Fruit fly (Drosophila melanogaster) whole organism, prepupa: ENCODE measurements around the gene CG17650.

Experiments
- CG11762 ChIP-seq: fragments of 200-800 bp; sonication (Bioruptor generic); optimal IDR thresholded peaks from 3 replicates; lab custom pipeline; 2016; ENCODE audit warnings: missing biosample characterization, missing genetic modification characterization; ENCODE audit not compliant: insufficient read depth
- CG11902 ChIP-seq: fragments of 200-800 bp; sonication (Bioruptor generic); optimal IDR thresholded peaks from 3 replicates; lab custom pipeline; 2016; ENCODE audit warnings: missing biosample characterization, missing genetic modification characterization
- CG15336 ChIP-seq: fragments of 200-800 bp; sonication (Bioruptor generic); IDR thresholded peaks from 2 replicates; pipeline ENCODE4 v1.3.6; 2022; ENCODE audit warnings: missing biosample characterization, missing genetic modification characterization
- CG3032 ChIP-seq: fragments of 200-800 bp; optimal IDR thresholded peaks from 2 replicates; lab custom pipeline; 2019; ENCODE audit warnings: missing biosample characterization, mild to moderate bottlenecking, missing genetic modification characterization, moderate library complexity
- CG31627 ChIP-seq: fragments of 200-800 bp; sonication (Bioruptor generic); optimal IDR thresholded peaks from 3 replicates; lab custom pipeline; 2016; ENCODE audit warnings: missing biosample characterization, missing genetic modification characterization
- CG32006 ChIP-seq: fragments of 200-800 bp; sonication (Bioruptor generic); optimal IDR thresholded peaks from 3 replicates; lab custom pipeline; 2017; ENCODE audit warnings: missing biosample characterization, mild to moderate bottlenecking, missing genetic modification characterization
- CG6276 ChIP-seq: fragments of 200-800 bp; sonication (Bioruptor generic); optimal IDR thresholded peaks from 2 replicates; lab custom pipeline; 2017; ENCODE audit warnings: missing biosample characterization, mild to moderate bottlenecking, missing genetic modification characterization
- CG6792 ChIP-seq: fragments of 200-800 bp; sonication (Bioruptor generic); optimal IDR thresholded peaks from 3 replicates; lab custom pipeline; 2016; ENCODE audit warnings: missing biosample characterization, missing genetic modification characterization
- CG6854 ChIP-seq: fragments of 200-800 bp; sonication (Bioruptor generic); optimal IDR thresholded peaks from 2 replicates; lab custom pipeline; 2017; ENCODE audit warnings: missing biosample characterization, mild to moderate bottlenecking, missing genetic modification characterization
- CG8632 ChIP-seq: fragments of 200-800 bp; sonication (Bioruptor generic); optimal IDR thresholded peaks from 3 replicates; lab custom pipeline; 2016; ENCODE audit warnings: missing biosample characterization, missing genetic modification characterization
- CG9139 ChIP-seq: fragments of 200-800 bp; sonication (Bioruptor generic); optimal IDR thresholded peaks from 3 replicates; lab custom pipeline; 2017; ENCODE audit warnings: missing biosample characterization, mild to moderate bottlenecking, missing genetic modification characterization
- Eip75B ChIP-seq: fragments of 200-800 bp; sonication (Bioruptor generic); optimal IDR thresholded peaks from 3 replicates; lab custom pipeline; 2016; ENCODE audit warnings: missing biosample characterization, missing genetic modification characterization
- Eip78C ChIP-seq: fragments of 200-800 bp; sonication (Bioruptor generic); peaks from one replicate; lab custom pipeline; 2016; ENCODE audit warnings: missing biosample characterization, missing genetic modification characterization
- Ets96B ChIP-seq: fragments of 200-800 bp; optimal IDR thresholded peaks from 2 replicates; lab custom pipeline; 2019; ENCODE audit warnings: missing biosample characterization, mild to moderate bottlenecking, missing genetic modification characterization, moderate library complexity
- Hr39 ChIP-seq: fragments of 200-800 bp; sonication (Bioruptor generic); optimal IDR thresholded peaks from 2 replicates; lab custom pipeline; 2016; ENCODE audit warnings: missing biosample characterization, missing genetic modification characterization
- Hr4 ChIP-seq: fragments of 200-800 bp; sonication (Bioruptor generic); optimal IDR thresholded peaks from 3 replicates; lab custom pipeline; 2016; ENCODE audit warnings: missing biosample characterization, missing genetic modification characterization
- OdsH ChIP-seq: fragments of 200-800 bp; sonication (Bioruptor generic); optimal IDR thresholded peaks from 3 replicates; lab custom pipeline; 2016; ENCODE audit warnings: missing biosample characterization, missing genetic modification characterization
- Smox ChIP-seq: fragments of 200-800 bp; sonication (Bioruptor generic); optimal IDR thresholded peaks from 3 replicates; lab custom pipeline; 2016; ENCODE audit warnings: missing biosample characterization, missing genetic modification characterization
- Sox102F ChIP-seq: fragments of 200-800 bp; sonication (Bioruptor generic); optimal IDR thresholded peaks from 2 replicates; lab custom pipeline; 2016; ENCODE audit warnings: missing biosample characterization, mild to moderate bottlenecking, missing genetic modification characterization
- acj6 ChIP-seq: fragments of 200-800 bp; sonication (Bioruptor generic); optimal IDR thresholded peaks from 3 replicates; lab custom pipeline; 2016; ENCODE audit warnings: missing biosample characterization, missing genetic modification characterization
- dac ChIP-seq: fragments of 200-800 bp; sonication (Bioruptor generic); optimal IDR thresholded peaks from 2 replicates; lab custom pipeline; 2017; ENCODE audit warnings: missing biosample characterization, mild to moderate bottlenecking, missing genetic modification characterization
- eg ChIP-seq: fragments of 200-800 bp; sonication (Bioruptor generic); IDR thresholded peaks from 3 replicates; pipeline ENCODE4 v1.3.6; 2022; ENCODE audit warnings: missing biosample characterization, missing genetic modification characterization
- esn ChIP-seq: fragments of 200-800 bp; sonication (Bioruptor generic); optimal IDR thresholded peaks from 2 replicates; lab custom pipeline; 2016; ENCODE audit warnings: missing biosample characterization, mild to moderate bottlenecking, missing genetic modification characterization, moderate library complexity
- fd59A ChIP-seq: fragments of 200-800 bp; sonication (Bioruptor generic); optimal IDR thresholded peaks from 2 replicates; lab custom pipeline; 2017; ENCODE audit warnings: missing biosample characterization, mild to moderate bottlenecking, missing genetic modification characterization, missing genetic modification reagents
- fkh ChIP-seq: fragments of 200-800 bp; sonication (Bioruptor generic); optimal IDR thresholded peaks from 3 replicates; lab custom pipeline; 2017; ENCODE audit warnings: missing biosample characterization, mild to moderate bottlenecking, missing genetic modification characterization, moderate library complexity
- pdm3 ChIP-seq: fragments of 200-800 bp; sonication (Bioruptor generic); optimal IDR thresholded peaks from 3 replicates; lab custom pipeline; 2016; ENCODE audit warnings: missing biosample characterization, missing genetic modification characterization
- salr ChIP-seq, 2 experiments: fragments of 200-800 bp; sonication (Bioruptor generic); optimal IDR thresholded peaks; 3 replicates each; lab custom pipeline; 2016 to 2018; ENCODE audit warnings: missing biosample characterization in 2 of 2, missing genetic modification characterization in 2 of 2, mild to moderate bottlenecking in 1 of 2
- spab ChIP-seq: fragments of 200-800 bp; sonication (Bioruptor generic); optimal IDR thresholded peaks from 2 replicates; lab custom pipeline; 2017; ENCODE audit warnings: missing biosample characterization, mild to moderate bottlenecking, missing genetic modification characterization, missing genetic modification reagents
- ss ChIP-seq, 2 experiments: fragments of 200-800 bp; sonication (Bioruptor generic); optimal IDR thresholded peaks; 2 replicates in 1 of 2; 3 replicates in 1 of 2; lab custom pipeline; 2017 to 2018; ENCODE audit warnings: mild to moderate bottlenecking in 2 of 2, missing biosample characterization in 2 of 2, missing genetic modification characterization in 2 of 2, moderate library complexity in 1 of 2
- svp ChIP-seq: fragments of 200-800 bp; sonication (Bioruptor generic); peaks from one replicate; lab custom pipeline; 2016; ENCODE audit warnings: missing biosample characterization, missing genetic modification characterization
- vri ChIP-seq: fragments of 200-800 bp; sonication (Bioruptor generic); optimal IDR thresholded peaks from 3 replicates; lab custom pipeline; 2016; ENCODE audit warnings: missing biosample characterization, mild to moderate bottlenecking, missing genetic modification characterization

Gene CG17650

dm6 chr2L:1756351-1756750, 2.5 kb downstream of the CG17650 start, which contains the start of gene Gr22f:
Gene Gr22f (minus strand): TSS chr2L:1756451.
- TF ChIP-seq Sox102F (no peak), eg (GFP tag; lab: Robert Waterston, UW) (no peak), salr (GFP tag; optimal IDR thresholded peaks at IDR 0.05; lab: Kevin White, UChicago) (no peak), CG32006 (GFP tag; lab: Kevin White, UChicago) (no peak), acj6 (GFP tag; lab: Kevin White, UChicago) (no peak)
- TF ChIP-seq, all 60 proteins: peak for 0

- TF ChIP-seq fd59A (no peak), spab (GFP tag; lab: Kevin White, UChicago) (no peak), acj6 (GFP tag; lab: Kevin White, UChicago) (no peak), Smox (no peak), fkh (GFP tag; lab: Kevin White, UChicago) (peak; percentile 89), CG9139 (no peak)
These were observed 6.9 kb downstream of the CG17650 start, which contains the start of the genes CG17712 and CG17648 for dm6 chr2L:1751953-1752352. Gene CG17712 (minus strand): TSS chr2L:1752122. Gene CG17648 (plus strand): TSS chr2L:1752308.

dm6 chr2L:1748410-1748809, 10.5 kb downstream of the CG17650 start:
- TF ChIP-seq Eip75B (GFP tag; lab: Kevin White, UChicago) (peak; percentile 38), Ets96B (no peak), Sox102F (peak; percentile 9), CG6854 (no peak), CG8632 (GFP tag; lab: Kevin White, UChicago) (no peak), svp (GFP tag; lab: Kevin White, UChicago) (peak; percentile 69), salr (GFP tag; optimal IDR thresholded peaks at IDR 0.05; lab: Kevin White, UChicago) (no peak), Eip78C (peak; percentile 65), vri (GFP tag; lab: Kevin White, UChicago) (peak; percentile 90), CG11762 (GFP tag; lab: Kevin White, UChicago) (no peak), CG3032 (tag; lab: Kevin White, UChicago) (no peak)

dm6 chr2L:1743800-1744199, 15.1 kb downstream of the CG17650 start:
- TF ChIP-seq Hr4 (GFP tag; lab: Kevin White, UChicago) (no peak), dac (GFP tag; lab: Kevin White, UChicago) (no peak), ss (GFP tag; optimal IDR thresholded peaks at IDR 0.05; lab: Kevin White, UChicago) (no peak), CG15336 (GFP tag; lab: Robert Waterston, UW) (no peak), CG31627 (GFP tag; lab: Kevin White, UChicago) (no peak), CG6792 (GFP tag; lab: Kevin White, UChicago) (no peak), pdm3 (GFP tag; lab: Kevin White, UChicago) (no peak), CG6276 (GFP tag; lab: Kevin White, UChicago) (no peak), OdsH (no peak), CG11762 (GFP tag; lab: Kevin White, UChicago) (no peak), CG32006 (GFP tag; lab: Kevin White, UChicago) (no peak), CG11902 (GFP tag; lab: Kevin White, UChicago) (no peak), esn (GFP tag; lab: Kevin White, UChicago) (no peak), Hr39 (GFP tag; lab: Kevin White, UChicago) (no peak), salr (GFP tag; optimal IDR thresholded peaks at IDR 0.05; lab: Kevin White, UChicago) (no peak)

dm6 chr2L:1740095-1740494, 18.8 kb downstream of the CG17650 start:
- no peak for TF ChIP-seq CG6276 (GFP tag; lab: Kevin White, UChicago)
- TF ChIP-seq salr (GFP tag; optimal IDR thresholded peaks at IDR 0.05; lab: Kevin White, UChicago), result no peak
- peak; percentile 3 for TF ChIP-seq fkh (GFP tag; lab: Kevin White, UChicago)
- peak; percentile 46 for TF ChIP-seq Eip78C
